Worm (Caenorhabditis elegans): Measurements from ENCODE around the gene nhr-57.

nhr-57 gene

DNA sequence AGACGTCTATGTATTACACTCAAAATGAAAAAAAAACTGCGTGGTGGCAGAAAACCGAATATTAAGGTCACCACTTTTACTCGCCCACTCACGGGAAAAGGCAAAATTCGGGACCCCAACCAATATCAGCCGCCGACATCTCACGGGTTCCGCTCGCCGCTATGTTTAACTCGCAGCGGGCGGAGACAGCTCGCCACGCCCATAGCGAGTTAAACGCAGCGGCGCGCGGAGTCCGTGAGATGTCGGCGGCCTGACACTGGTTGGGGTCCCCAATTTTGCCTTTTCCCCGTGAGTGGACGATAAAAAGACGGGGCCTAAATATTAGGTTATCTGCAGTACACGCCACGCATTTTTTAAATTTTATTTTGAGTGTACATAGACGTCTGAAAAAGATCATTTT lies 50.9 kb downstream of the nhr-57 start:
- TF ChIP-seq flt-1 (GFP tag; IDR thresholded peaks at IDR 0.05), result no peak
- TF ChIP-seq F13C5.2 (tag; optimal IDR thresholded peaks at IDR 0.05), result no peak
- TF ChIP-seq ama-1 (optimal IDR thresholded peaks at IDR 0.05), result no peak
- no peak for TF ChIP-seq hmbx-1 (tag; optimal IDR thresholded peaks at IDR 0.05)
- TF ChIP-seq scrt-1 (GFP tag; IDR thresholded peaks at IDR 0.05), result no peak
